Fruit fly (Drosophila melanogaster) whole organism, prepupa: Measurements from ENCODE around the gene U4-U6-60K.

Experiments used
- CG10669 ChIP-seq: fragments of 200-800 bp; sonication (Bioruptor generic); optimal IDR thresholded peaks from 3 replicates; lab custom pipeline; 2018; ENCODE audit warnings: missing biosample characterization, mild to moderate bottlenecking, missing genetic modification characterization, moderate library complexity
- CG11294 ChIP-seq: fragments of 200-800 bp; sonication (Bioruptor generic); IDR thresholded peaks from 2 replicates; pipeline ENCODE4 v1.3.6; 2022; ENCODE audit warnings: missing biosample characterization, missing genetic modification characterization
- CG11762 ChIP-seq: fragments of 200-800 bp; sonication (Bioruptor generic); optimal IDR thresholded peaks from 3 replicates; lab custom pipeline; 2016; ENCODE audit warnings: missing biosample characterization, missing genetic modification characterization; ENCODE audit not compliant: insufficient read depth
- CG15336 ChIP-seq: fragments of 200-800 bp; sonication (Bioruptor generic); IDR thresholded peaks from 2 replicates; pipeline ENCODE4 v1.3.6; 2022; ENCODE audit warnings: missing biosample characterization, missing genetic modification characterization
- CG1621 ChIP-seq: fragments of 200-800 bp; sonication (Bioruptor generic); optimal IDR thresholded peaks from 3 replicates; lab custom pipeline; 2018; ENCODE audit warnings: missing biosample characterization, mild to moderate bottlenecking, missing genetic modification characterization
- CG3032 ChIP-seq: fragments of 200-800 bp; optimal IDR thresholded peaks from 2 replicates; lab custom pipeline; 2019; ENCODE audit warnings: missing biosample characterization, mild to moderate bottlenecking, missing genetic modification characterization, moderate library complexity
- CG32006 ChIP-seq: fragments of 200-800 bp; sonication (Bioruptor generic); optimal IDR thresholded peaks from 3 replicates; lab custom pipeline; 2017; ENCODE audit warnings: missing biosample characterization, mild to moderate bottlenecking, missing genetic modification characterization
- CG34406 ChIP-seq: fragments of 200-800 bp; sonication (Bioruptor generic); optimal IDR thresholded peaks from 3 replicates; lab custom pipeline; 2016; ENCODE audit warnings: missing biosample characterization, missing genetic modification characterization
- CG3919 ChIP-seq: fragments of 200-800 bp; sonication (Bioruptor generic); optimal IDR thresholded peaks from 3 replicates; lab custom pipeline; 2016; ENCODE audit warnings: missing biosample characterization, missing genetic modification characterization
- CG4318 ChIP-seq: fragments of 200-800 bp; sonication (Bioruptor generic); optimal IDR thresholded peaks from 3 replicates; lab custom pipeline; 2017; ENCODE audit warnings: missing biosample characterization, mild to moderate bottlenecking, missing genetic modification characterization
- CG6163 ChIP-seq: fragments of 200-800 bp; sonication (Bioruptor generic); IDR thresholded peaks from 3 replicates; pipeline ENCODE4 v1.3.6; 2022; ENCODE audit warnings: missing biosample characterization, missing genetic modification characterization
- CG6792 ChIP-seq: fragments of 200-800 bp; sonication (Bioruptor generic); optimal IDR thresholded peaks from 3 replicates; lab custom pipeline; 2016; ENCODE audit warnings: missing biosample characterization, missing genetic modification characterization
- CG6808 ChIP-seq: fragments of 200-800 bp; sonication (Bioruptor generic); optimal IDR thresholded peaks from 3 replicates; lab custom pipeline; 2017; ENCODE audit warnings: missing biosample characterization, missing genetic modification characterization, mild to moderate bottlenecking, moderate library complexity, missing genetic modification reagents
- CG6854 ChIP-seq: fragments of 200-800 bp; sonication (Bioruptor generic); optimal IDR thresholded peaks from 2 replicates; lab custom pipeline; 2017; ENCODE audit warnings: missing biosample characterization, mild to moderate bottlenecking, missing genetic modification characterization
- Eip78C ChIP-seq: fragments of 200-800 bp; sonication (Bioruptor generic); peaks from one replicate; lab custom pipeline; 2016; ENCODE audit warnings: missing biosample characterization, missing genetic modification characterization
- Ets96B ChIP-seq: fragments of 200-800 bp; optimal IDR thresholded peaks from 2 replicates; lab custom pipeline; 2019; ENCODE audit warnings: missing biosample characterization, mild to moderate bottlenecking, missing genetic modification characterization, moderate library complexity
- Hr38 ChIP-seq: sonication (Bioruptor generic); optimal IDR thresholded peaks from 2 replicates; lab custom pipeline; 2016; ENCODE audit warnings: missing biosample characterization, missing genetic modification characterization
- Sox14 ChIP-seq: fragments of 200-800 bp; sonication (Bioruptor generic); optimal IDR thresholded peaks from 3 replicates; lab custom pipeline; 2016; ENCODE audit warnings: missing biosample characterization, missing genetic modification characterization
- Sox15 ChIP-seq: fragments of 200-800 bp; sonication (Bioruptor generic); optimal IDR thresholded peaks from 3 replicates; lab custom pipeline; 2016; ENCODE audit warnings: missing biosample characterization, missing genetic modification characterization
- achi ChIP-seq: fragments of 200-800 bp; sonication (Bioruptor generic); optimal IDR thresholded peaks from 3 replicates; lab custom pipeline; 2016; ENCODE audit warnings: missing biosample characterization, missing genetic modification characterization
- cyc ChIP-seq: fragments of 200-800 bp; sonication (Bioruptor generic); optimal IDR thresholded peaks from 3 replicates; lab custom pipeline; 2016; ENCODE audit warnings: missing biosample characterization, missing genetic modification characterization
- dac ChIP-seq: fragments of 200-800 bp; sonication (Bioruptor generic); optimal IDR thresholded peaks from 2 replicates; lab custom pipeline; 2017; ENCODE audit warnings: missing biosample characterization, mild to moderate bottlenecking, missing genetic modification characterization
- dsx ChIP-seq: fragments of 200-800 bp; optimal IDR thresholded peaks from 3 replicates; lab custom pipeline; 2019; ENCODE audit warnings: missing biosample characterization, mild to moderate bottlenecking, missing genetic modification characterization, moderate library complexity; ENCODE audit not compliant: poor library complexity, severe bottlenecking
- esn ChIP-seq: fragments of 200-800 bp; sonication (Bioruptor generic); optimal IDR thresholded peaks from 2 replicates; lab custom pipeline; 2016; ENCODE audit warnings: missing biosample characterization, mild to moderate bottlenecking, missing genetic modification characterization, moderate library complexity
- fd85E ChIP-seq: fragments of 200-800 bp; sonication (Bioruptor generic); optimal IDR thresholded peaks from 3 replicates; lab custom pipeline; 2016; ENCODE audit warnings: missing biosample characterization, missing genetic modification characterization
- lz ChIP-seq: fragments of 200-800 bp; sonication (Bioruptor generic); optimal IDR thresholded peaks from 3 replicates; lab custom pipeline; 2016; ENCODE audit warnings: missing biosample characterization, missing genetic modification characterization
- pdm3 ChIP-seq: fragments of 200-800 bp; sonication (Bioruptor generic); optimal IDR thresholded peaks from 3 replicates; lab custom pipeline; 2016; ENCODE audit warnings: missing biosample characterization, missing genetic modification characterization
- ss ChIP-seq, 2 experiments: fragments of 200-800 bp; sonication (Bioruptor generic); optimal IDR thresholded peaks; 2 replicates in 1 of 2; 3 replicates in 1 of 2; lab custom pipeline; 2017 to 2018; ENCODE audit warnings: mild to moderate bottlenecking in 2 of 2, missing biosample characterization in 2 of 2, missing genetic modification characterization in 2 of 2, moderate library complexity in 1 of 2
- vri ChIP-seq: fragments of 200-800 bp; sonication (Bioruptor generic); optimal IDR thresholded peaks from 3 replicates; lab custom pipeline; 2016; ENCODE audit warnings: missing biosample characterization, mild to moderate bottlenecking, missing genetic modification characterization

Gene U4-U6-60K

DNA sequence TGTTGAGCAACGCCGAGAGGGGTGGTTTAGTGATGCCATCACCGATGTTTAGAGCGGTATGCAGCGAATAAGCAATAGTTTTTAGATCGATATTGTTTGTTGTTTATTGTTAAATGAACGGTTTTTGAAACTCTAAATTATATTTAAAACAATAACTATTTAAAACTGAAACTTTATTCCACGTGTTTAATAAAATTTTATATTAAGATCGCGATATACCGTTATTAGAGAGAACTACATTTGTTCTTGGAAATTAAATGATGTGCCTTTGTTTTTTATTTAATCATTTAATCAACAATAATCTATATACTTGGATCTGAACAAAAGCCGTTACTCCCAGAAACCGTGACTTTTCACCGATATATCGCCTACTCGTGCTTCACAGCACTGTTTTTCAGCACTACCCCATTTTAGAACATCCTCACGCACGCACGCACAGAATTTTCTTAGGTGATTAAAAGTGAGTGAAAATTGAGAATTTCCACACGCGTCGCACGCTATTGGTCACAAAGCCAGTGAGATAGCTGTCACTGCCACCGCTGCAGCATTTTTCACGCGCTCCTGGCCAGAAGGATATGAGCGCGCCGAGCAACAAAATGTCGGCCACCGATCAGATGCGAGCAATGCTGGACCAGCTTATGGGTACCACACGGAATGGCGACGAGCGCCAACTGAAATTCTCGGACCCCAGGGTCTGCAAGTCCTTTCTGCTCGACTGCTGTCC is at the start of gene U4-U6-60K, which contains the start of gene CG7564 (continued):
- TF ChIP-seq CG3919 (GFP tag; lab: Kevin White, UChicago) (peak; percentile 65), Hr38 (GFP tag; lab: Kevin White, UChicago) (no peak), fd85E (GFP tag; lab: Kevin White, UChicago) (peak; percentile 43), Ets96B (tag; lab: Kevin White, UChicago) (peak; percentile 16), Eip78C (GFP tag; lab: Kevin White, UChicago) (peak; percentile 78), CG32006 (GFP tag; lab: Kevin White, UChicago) (peak; percentile 61), CG10669 (GFP tag; lab: Kevin White, UChicago) (no peak), ss (GFP tag; optimal IDR thresholded peaks at IDR 0.05; lab: Kevin White, UChicago) (no peak), Sox15 (GFP tag; lab: Kevin White, UChicago) (peak; percentile 45)

DNA sequence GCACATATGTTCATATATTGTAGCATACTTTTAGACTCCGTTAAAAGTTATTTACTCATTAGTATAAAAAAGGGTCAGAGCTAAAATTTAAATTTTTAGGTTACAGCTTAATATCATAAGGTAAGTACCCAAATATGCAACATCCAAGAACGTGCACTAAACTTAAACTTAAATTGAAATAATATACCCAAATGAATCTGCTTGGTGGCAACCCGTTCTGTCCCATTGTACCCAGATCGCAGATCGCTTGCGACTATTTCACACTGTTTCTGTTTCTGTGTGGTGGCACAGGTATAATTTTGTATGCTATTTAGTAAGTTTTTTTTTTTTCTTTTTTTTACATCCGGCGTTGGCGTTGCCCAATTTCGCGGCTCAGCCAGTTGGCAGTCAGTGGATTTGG is 49.4 kb upstream of the U4-U6-60K start:
- TF ChIP-seq CG3032 (tag; lab: Kevin White, UChicago) (peak; percentile 9), CG6808 (peak; percentile 5), CG34406 (peak; percentile 10), CG4318 (GFP tag; lab: Kevin White, UChicago) (no peak), CG6792 (GFP tag; lab: Kevin White, UChicago) (no peak), achi (GFP tag; lab: Kevin White, UChicago) (peak; percentile 18)

DNA sequence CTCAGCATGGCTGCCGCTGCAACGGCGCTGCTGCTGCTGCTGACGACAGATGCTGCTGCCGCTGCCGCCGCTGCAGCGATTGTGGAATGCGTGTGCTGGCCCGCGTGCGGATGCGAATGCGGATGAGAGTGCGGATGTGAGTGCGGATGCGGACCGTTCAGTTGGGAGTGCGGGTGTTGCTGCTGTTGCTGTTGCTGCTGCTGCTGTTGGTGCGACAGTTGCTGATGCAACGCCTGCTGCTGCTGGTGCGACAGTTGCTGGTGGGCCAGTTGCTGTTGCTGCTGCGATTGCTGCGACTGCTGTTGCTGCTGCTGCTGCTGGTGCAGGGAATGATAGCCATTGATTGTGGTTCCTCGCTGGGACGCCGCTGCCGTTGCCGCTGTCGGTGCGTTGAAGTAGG is 48.6 kb upstream of the U4-U6-60K start:
- peak; percentile 48 for TF ChIP-seq CG3919 (GFP tag; lab: Kevin White, UChicago)
- TF ChIP-seq CG11762 (GFP tag; lab: Kevin White, UChicago), result no peak

DNA sequence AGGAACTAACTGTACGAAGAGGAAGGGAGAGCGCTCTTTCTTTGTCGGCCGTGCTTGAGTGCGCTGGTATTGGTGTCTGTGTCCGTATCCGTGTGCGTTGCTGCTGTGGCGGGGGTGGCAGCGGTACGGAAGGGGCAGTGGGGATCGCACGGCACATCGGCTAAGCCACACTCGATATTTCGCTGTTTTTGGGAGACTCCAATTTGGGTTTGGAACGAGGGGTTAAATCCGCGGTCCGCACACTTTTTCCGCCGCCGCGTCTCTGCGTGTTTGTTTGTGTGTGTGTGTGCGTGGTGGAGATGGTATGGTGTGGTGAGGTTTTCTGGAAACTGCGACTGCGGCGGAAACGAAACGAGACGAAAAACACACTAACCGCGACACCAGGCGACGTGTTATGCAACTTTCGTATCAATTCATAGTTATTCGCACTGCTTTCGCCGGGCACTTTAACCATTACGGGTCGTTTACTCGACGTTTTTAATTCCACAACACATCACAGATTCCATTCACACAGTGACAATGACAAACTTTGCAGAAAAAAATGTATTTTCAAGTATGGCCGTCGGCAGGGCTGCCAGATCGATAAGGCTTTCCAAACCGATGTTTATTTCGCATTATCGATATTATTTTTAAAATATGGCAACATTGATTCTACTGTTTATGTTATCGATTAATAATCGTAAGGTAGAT is 43.6 kb upstream of the U4-U6-60K start, which contains the start of gene CycT:
Gene CycT, minus strand, starts transcription at position 574 of the 690 bp plus-strand sequence.
- TF ChIP-seq CG6808 (no peak), dsx (GFP tag; lab: Kevin White, UChicago) (peak; percentile 19), CG6792 (GFP tag; lab: Kevin White, UChicago) (peak; percentile 30), CG6854 (GFP tag; lab: Kevin White, UChicago) (peak; percentile 85), Ets96B (tag; lab: Kevin White, UChicago) (no peak), Sox14 (GFP tag; lab: Kevin White, UChicago) (peak; percentile 75), Eip78C (GFP tag; lab: Kevin White, UChicago) (peak; percentile 86), dac (GFP tag; lab: Kevin White, UChicago) (peak; percentile 1), CG6163 (GFP tag; lab: Robert Waterston, UW) (0 out of 3 replicates have a peak, but pooled peaks have one; percentile 28), lz (GFP tag; lab: Kevin White, UChicago) (no peak), cyc (GFP tag; lab: Kevin White, UChicago) (peak; percentile 2), esn (GFP tag; lab: Kevin White, UChicago) (peak; percentile 42), vri (GFP tag; lab: Kevin White, UChicago) (peak; percentile 76), CG15336 (GFP tag; lab: Robert Waterston, UW) (peak; percentile 53), fd85E (GFP tag; lab: Kevin White, UChicago) (peak; percentile 7)

DNA sequence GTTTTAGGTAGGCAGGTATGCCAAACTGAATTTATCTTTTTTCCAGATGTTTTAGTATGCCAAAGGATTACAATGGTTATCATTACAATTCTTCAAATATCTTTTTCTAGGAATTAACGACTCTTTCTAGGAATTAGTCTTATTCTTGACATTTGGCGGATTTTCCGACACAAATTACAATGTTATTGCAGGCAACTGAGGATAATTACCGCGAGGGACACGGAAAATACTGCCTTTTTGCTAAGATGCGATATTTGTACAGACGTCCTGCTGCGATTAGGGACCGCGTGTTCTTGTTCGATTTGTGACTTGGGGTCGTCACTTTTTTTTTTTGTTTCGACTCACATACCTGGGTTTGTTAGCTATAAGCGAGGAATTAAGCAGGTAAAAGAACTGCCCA is 42.1 kb upstream of the U4-U6-60K start:
- TF ChIP-seq CG11294 (GFP tag; lab: Robert Waterston, UW) (no peak), CG10669 (GFP tag; lab: Kevin White, UChicago) (no peak), Sox14 (GFP tag; lab: Kevin White, UChicago) (no peak), achi (GFP tag; lab: Kevin White, UChicago) (no peak), Hr38 (GFP tag; lab: Kevin White, UChicago) (no peak), CG34406 (no peak), CG3919 (GFP tag; lab: Kevin White, UChicago) (no peak), CG1621 (tag; lab: Kevin White, UChicago) (no peak), pdm3 (GFP tag; lab: Kevin White, UChicago) (no peak), fd85E (GFP tag; lab: Kevin White, UChicago) (no peak)
- TF ChIP-seq, all 60 proteins: peak for 0
